Worm (Caenorhabditis elegans): ENCODE measurements around the gene C55C3.73.

C55C3.73 gene

ce11 chrIV:5723659-5724058 is 20.4 kb upstream of the C55C3.73 start:
- TF ChIP-seq nhr-85 (tag), result peak; percentile 39
- TF ChIP-seq fkh-10 (GFP tag; optimal IDR thresholded peaks at IDR 0.05), result peak; percentile 70
- no peak for TF ChIP-seq blmp-1 (tag; optimal IDR thresholded peaks at IDR 0.05)
- peak; percentile 50 for TF ChIP-seq lin-14 (GFP tag; optimal IDR thresholded peaks at IDR 0.05)
- no peak for TF ChIP-seq nhr-20 (tag; optimal IDR thresholded peaks at IDR 0.05)

ce11 chrIV:5715341-5716112 is 12.3 kb upstream of the C55C3.73 start:
- no peak for TF ChIP-seq efl-1 (optimal IDR thresholded peaks at IDR 0.05)
- TF ChIP-seq efl-1 (GFP tag; optimal IDR thresholded peaks at IDR 0.05 in 1 of 2), result peak in 1 of 2 experiments; percentile 41
- peak; percentile 29 for TF ChIP-seq fkh-10 (GFP tag; optimal IDR thresholded peaks at IDR 0.05)
- no peak for TF ChIP-seq pax-3 (tag; optimal IDR thresholded peaks at IDR 0.05)

ce11 chrIV:5708796-5709195 is 5.5 kb upstream of the C55C3.73 start, which contains the start of gene C55C3.1:
Gene C55C3.1, plus strand, starts transcription at chrIV:5709096.
- TF ChIP-seq alr-1 (tag; optimal IDR thresholded peaks at IDR 0.05; ENCODE audit: borderline replicate concordance), result no peak
- no peak for TF ChIP-seq pax-3 (tag; optimal IDR thresholded peaks at IDR 0.05)
- TF ChIP-seq dsc-1 (tag; optimal IDR thresholded peaks at IDR 0.05), result no peak
- TF ChIP-seq nhr-85 (tag), result peak; percentile 19
- peak; percentile 88 for TF ChIP-seq blmp-1 (tag; optimal IDR thresholded peaks at IDR 0.05)
- TF ChIP-seq ces-1 (GFP tag; optimal IDR thresholded peaks at IDR 0.05), result no peak
- TF ChIP-seq nhr-20 (tag; optimal IDR thresholded peaks at IDR 0.05), result no peak
- TF ChIP-seq dpl-1 (GFP tag; optimal IDR thresholded peaks at IDR 0.05), result no peak
- TF ChIP-seq nhr-237 (tag; optimal IDR thresholded peaks at IDR 0.05), result no peak
- no peak for TF ChIP-seq efl-3 (GFP tag; optimal IDR thresholded peaks at IDR 0.05)
- TF ChIP-seq lsy-2 (tag; optimal IDR thresholded peaks at IDR 0.05), result no peak
- no peak for TF ChIP-seq F16B12.6 (tag; optimal IDR thresholded peaks at IDR 0.05)

ce11 chrIV:5706603-5707002 is 3.4 kb upstream of the C55C3.73 start:
- peak; percentile 3 for TF ChIP-seq mep-1 (tag; optimal IDR thresholded peaks at IDR 0.05)
- no peak for TF ChIP-seq pax-3 (tag; optimal IDR thresholded peaks at IDR 0.05)
- peak; percentile 46 for TF ChIP-seq nhr-85 (tag)
- no peak for TF ChIP-seq nhr-71 (tag; optimal IDR thresholded peaks at IDR 0.05)
- TF ChIP-seq elt-3 (tag; optimal IDR thresholded peaks at IDR 0.05), result peak in 1 of 6 experiments; percentile 59
- TF ChIP-seq snu-23 (GFP tag; optimal IDR thresholded peaks at IDR 0.05), result peak; percentile 27
- peak; percentile 79 for TF ChIP-seq blmp-1 (tag; optimal IDR thresholded peaks at IDR 0.05)

- TF ChIP-seq ces-1 (GFP tag; optimal IDR thresholded peaks at IDR 0.05) (no peak), nhr-85 (tag) (peak; percentile 58), blmp-1 (tag; optimal IDR thresholded peaks at IDR 0.05) (peak; percentile 99), snu-23 (GFP tag; optimal IDR thresholded peaks at IDR 0.05) (no peak), F16B12.6 (tag; optimal IDR thresholded peaks at IDR 0.05) (no peak), unc-62 (GFP tag; optimal IDR thresholded peaks at IDR 0.05) (no peak), snpc-4 (tag; optimal IDR thresholded peaks at IDR 0.05) (no peak), Y116A8C.19 (tag; optimal IDR thresholded peaks at IDR 0.05; ENCODE audit: borderline replicate concordance) (no peak), aly-2 (tag; optimal IDR thresholded peaks at IDR 0.05) (no peak), isw-1 (GFP tag; IDR thresholded peaks at IDR 0.05) (no peak), jun-1 (tag; optimal IDR thresholded peaks at IDR 0.05) (no peak)
Measured at ce11 chrIV:5703917-5704316, 666 bp upstream of the C55C3.73 start.

ce11 chrIV:5701646-5702045 is 1.6 kb downstream of the C55C3.73 start:
- TF ChIP-seq jun-1 (tag; optimal IDR thresholded peaks at IDR 0.05) (no peak), blmp-1 (tag; optimal IDR thresholded peaks at IDR 0.05) (peak; percentile 62), ztf-11 (tag; optimal IDR thresholded peaks at IDR 0.05) (no peak), lin-14 (GFP tag; optimal IDR thresholded peaks at IDR 0.05) (peak; percentile 44), C34B4.2 (tag; optimal IDR thresholded peaks at IDR 0.05) (no peak), unc-86 (tag; optimal IDR thresholded peaks at IDR 0.05) (no peak), egl-13 (tag; optimal IDR thresholded peaks at IDR 0.05) (no peak), ceh-82 (tag; optimal IDR thresholded peaks at IDR 0.05) (no peak), sox-4 (tag; optimal IDR thresholded peaks at IDR 0.05) (no peak), nhr-85 (tag) (peak; percentile 82), fkh-8 (tag; optimal IDR thresholded peaks at IDR 0.05) (no peak), ces-1 (GFP tag; optimal IDR thresholded peaks at IDR 0.05) (no peak), Y116A8C.19 (tag; optimal IDR thresholded peaks at IDR 0.05; ENCODE audit: borderline replicate concordance) (no peak), nhr-47 (tag; optimal IDR thresholded peaks at IDR 0.05) (no peak), ceh-63 (GFP tag; optimal IDR thresholded peaks at IDR 0.05) (no peak), mdl-1 (tag; optimal IDR thresholded peaks at IDR 0.05) (no peak), alr-1 (tag; optimal IDR thresholded peaks at IDR 0.05; ENCODE audit: borderline replicate concordance) (no peak)

All from whole organism, L1 larva.